Worm (Caenorhabditis elegans): ENCODE measurements around the gene R03D7.2.
"Not testable (repeated sequence)": the region's sequence is repeated elsewhere in the genome, so short reads cannot be mapped to it uniquely, and the experiment has no call there.

Gene R03D7.2

ce11 chrII:10904379-10904778, 30.6 kb downstream of the R03D7.2 start, which contains the start of gene sra-12:
Gene sra-12, minus strand, starts transcription at chrII:10904479.
- not testable (repeated sequence) for TF ChIP-seq zfp-2 (tag; optimal IDR thresholded peaks at IDR 0.05); nhr-102 (tag; optimal IDR thresholded peaks at IDR 0.05); mxl-3 (GFP tag; optimal IDR thresholded peaks at IDR 0.05)

- TF ChIP-seq ceh-28 (tag; optimal IDR thresholded peaks at IDR 0.05) = no peak
- no peak for TF ChIP-seq aly-2 (tag; optimal IDR thresholded peaks at IDR 0.05)
- TF ChIP-seq nhr-111 (GFP tag; optimal IDR thresholded peaks at IDR 0.05) = no peak
- no peak for TF ChIP-seq T26A8.4 (GFP tag; IDR thresholded peaks at IDR 0.05)
- no peak for TF ChIP-seq madf-9 (GFP tag; conservative IDR thresholded peaks at IDR 0.05)
- TF ChIP-seq lin-38 (GFP tag; IDR thresholded peaks at IDR 0.05) = no peak
- TF ChIP-seq ceh-32 (tag; optimal IDR thresholded peaks at IDR 0.05; ENCODE audit: poor library complexity) = no peak
- TF ChIP-seq tag-97 (GFP tag; IDR thresholded peaks at IDR 0.05) = no peak
- TF ChIP-seq lsy-2 (tag; optimal IDR thresholded peaks at IDR 0.05) = no peak
- no peak for TF ChIP-seq daf-19 (GFP tag; conservative IDR thresholded peaks at IDR 0.05)
- TF ChIP-seq saeg-2 (GFP tag; IDR thresholded peaks at IDR 0.05) = no peak
- no peak for TF ChIP-seq nhr-11 (tag; optimal IDR thresholded peaks at IDR 0.05)
- TF ChIP-seq mes-2 (tag; optimal IDR thresholded peaks at IDR 0.05; ENCODE audit: poor library complexity, severe bottlenecking) = no peak
- TF ChIP-seq ztf-11 (tag; optimal IDR thresholded peaks at IDR 0.05) = no peak
- TF ChIP-seq nhr-10 (tag; optimal IDR thresholded peaks at IDR 0.05) = no peak
- no peak for TF ChIP-seq F37D6.2 (tag; optimal IDR thresholded peaks at IDR 0.05)
- no peak for TF ChIP-seq lin-13 (GFP tag; optimal IDR thresholded peaks at IDR 0.05)
These were observed 32.9 kb downstream of the R03D7.2 start, which contains the start of gene gly-1 for ce11 chrII:10902104-10902503. Gene gly-1, minus strand, starts transcription at chrII:10902204.

DNA sequence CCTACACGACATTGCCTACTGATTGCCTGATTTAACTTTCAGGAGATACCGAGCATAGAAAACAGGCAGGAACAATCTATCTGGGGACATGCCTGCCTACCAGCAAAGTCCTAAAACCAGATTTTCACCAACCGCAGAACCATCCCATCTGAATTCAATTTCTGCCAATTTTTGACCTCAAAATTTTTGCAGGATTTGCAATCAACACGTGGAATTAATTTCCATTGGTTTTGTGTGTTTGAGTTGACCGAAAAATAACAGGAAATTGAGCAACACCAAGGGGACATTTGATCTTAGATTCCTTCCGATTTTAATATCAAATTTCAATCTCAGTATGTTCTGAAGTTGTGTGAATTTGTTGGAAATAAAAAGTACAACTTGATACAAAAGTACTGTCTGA, 36.0 kb downstream of the R03D7.2 start:
- TF ChIP-seq F10B5.3 (tag; optimal IDR thresholded peaks at IDR 0.05) (no peak), hif-1 (tag; optimal IDR thresholded peaks at IDR 0.05) (no peak), nhr-102 (tag; optimal IDR thresholded peaks at IDR 0.05) (no peak), zag-1 (tag; optimal IDR thresholded peaks at IDR 0.05) (no peak), nhr-237 (tag; optimal IDR thresholded peaks at IDR 0.05) (no peak), sdz-12 (GFP tag; optimal IDR thresholded peaks at IDR 0.05) (no peak), D1046.2 (GFP tag; IDR thresholded peaks at IDR 0.05) (no peak), nhr-6 (tag; optimal IDR thresholded peaks at IDR 0.05) (no peak), gei-8 (GFP tag; optimal IDR thresholded peaks at IDR 0.05) (no peak), egl-43 (GFP tag; IDR thresholded peaks at IDR 0.05) (no peak), Y5F2A.4 (GFP tag; optimal IDR thresholded peaks at IDR 0.05) (no peak)

ce11 chrII:10895959-10896358, 39.0 kb downstream of the R03D7.2 start:
- TF ChIP-seq jun-1 (tag; optimal IDR thresholded peaks at IDR 0.05) = no peak

ce11 chrII:10894996-10895395, 40.0 kb downstream of the R03D7.2 start, which contains the start of gene sra-10:
Gene sra-10, minus strand, starts transcription at chrII:10895096.
- TF ChIP-seq nhr-102 (tag; optimal IDR thresholded peaks at IDR 0.05) = no peak
- no peak for TF ChIP-seq Y5F2A.4 (GFP tag; optimal IDR thresholded peaks at IDR 0.05)
- TF ChIP-seq nhr-10 (tag; optimal IDR thresholded peaks at IDR 0.05) = no peak

DNA sequence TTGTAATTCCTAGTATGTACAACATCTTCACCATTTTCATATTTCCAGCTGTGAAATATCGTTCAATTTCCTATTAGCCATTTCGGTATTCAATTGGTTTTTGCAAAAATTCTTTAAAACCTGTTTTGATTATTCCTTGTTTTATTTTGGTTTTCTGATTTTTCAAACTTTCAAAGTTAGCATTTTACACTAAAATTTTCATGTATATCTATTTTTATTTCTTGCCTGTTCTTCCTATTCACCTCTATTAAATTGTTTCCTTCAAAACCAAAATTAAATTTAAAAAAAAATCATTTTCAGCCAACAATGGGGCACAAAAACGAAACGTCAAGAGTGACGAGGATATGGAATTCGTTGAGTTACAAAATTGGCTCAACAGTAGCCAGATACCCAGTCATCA, 46.0 kb downstream of the R03D7.2 start, which contains the start of gene ptr-8:
TSS of gene ptr-8 (plus strand) at position 301 of the 400 bp plus-strand sequence.
- TF ChIP-seq ceh-62 (tag; optimal IDR thresholded peaks at IDR 0.05) = no peak
- no peak for TF ChIP-seq skn-1 (tag; optimal IDR thresholded peaks at IDR 0.05)
- TF ChIP-seq zip-11 (GFP tag; IDR thresholded peaks at IDR 0.05) = no peak
- TF ChIP-seq nhr-28 (tag; optimal IDR thresholded peaks at IDR 0.05) = no peak
- no peak for TF ChIP-seq egl-27 (tag; optimal IDR thresholded peaks at IDR 0.05)
- no peak for TF ChIP-seq madf-9 (GFP tag; conservative IDR thresholded peaks at IDR 0.05)
